Fruit fly (Drosophila melanogaster) S2 (cell line): ENCODE data around the gene CG32264.

ENCODE experiments used
- CG8478 ChIP-seq: fragments of >200 bp; optimal IDR thresholded peaks from 2 replicates; lab custom pipeline; 2018
- CTCF ChIP-seq, 2 experiments: fragments of >200 bp; optimal IDR thresholded peaks; 2 replicates each; lab custom pipeline; 2018

DNA sequence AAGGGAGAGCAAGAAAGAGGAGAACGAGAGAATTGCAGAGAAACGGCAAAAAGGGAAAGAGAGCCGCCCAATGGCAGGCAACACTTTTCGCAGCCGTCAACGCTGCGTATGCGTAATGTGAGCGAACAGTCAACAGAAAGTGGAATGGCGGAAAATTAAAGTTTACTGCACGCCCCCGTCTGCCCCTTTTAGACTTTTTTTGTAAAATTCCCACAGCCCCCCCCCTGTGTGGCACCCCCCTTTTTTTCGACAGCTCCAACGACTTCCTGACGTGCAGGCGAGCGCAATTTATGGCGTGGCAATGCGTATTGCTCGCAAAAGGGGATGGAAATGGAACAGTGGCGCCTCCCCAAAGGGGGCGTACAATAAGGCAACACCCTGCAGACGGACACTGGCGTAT lies 42.9 kb downstream of the CG32264 start:
- TF ChIP-seq CG8478 (no peak), CTCF (optimal IDR thresholded peaks at IDR 0.05; lab: Kevin White, UChicago) (no peak)
